Worm (Caenorhabditis elegans) whole organism, young adult: ENCODE data around the gene C27F2.9.

Source experiments
- ekl-4 ChIP-seq: fragments of 200-800 bp; sonication (Bioruptor generic); IDR thresholded peaks from 2 replicates; pipeline ENCODE4 v1.3.6; 2022; ENCODE audit warnings: missing genetic modification reagents, missing genetic modification characterization, missing compliant biosample characterization
- lag-1 ChIP-seq: fragments of 200-800 bp; sonication (Bioruptor generic); IDR thresholded peaks from 2 replicates; pipeline ENCODE4 v1.3.6; 2022; ENCODE audit warnings: missing genetic modification reagents, missing genetic modification characterization, missing compliant biosample characterization
- unc-62 ChIP-seq: fragments of 150-350 bp; optimal IDR thresholded peaks from 2 replicates; lab custom pipeline; 2014; ENCODE audit warnings: missing biosample characterization, missing genetic modification reagents, missing genetic modification characterization

DNA sequence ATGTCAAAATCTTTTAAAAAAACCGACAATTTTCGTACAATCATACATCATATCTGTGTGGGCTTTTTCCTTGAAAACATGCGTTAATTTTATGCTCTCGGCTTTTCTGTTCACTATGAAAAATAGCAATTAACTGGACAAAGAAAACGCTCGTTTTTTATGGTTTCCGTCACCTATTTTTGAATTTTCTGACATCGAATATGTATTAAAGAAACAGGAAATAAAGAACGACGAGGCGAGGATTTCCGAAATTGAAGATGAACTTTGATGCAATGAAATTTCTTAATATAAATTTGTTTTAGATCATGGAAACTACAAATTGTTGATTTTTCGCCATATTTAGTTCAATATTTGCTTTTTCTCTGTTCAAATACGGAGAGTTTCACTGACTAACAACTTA is 21.1 kb upstream of the C27F2.9 start:
- TF ChIP-seq ekl-4 (GFP tag; lab: Robert Waterston, UW) (no peak), lag-1 (no peak), unc-62 (GFP tag; lab: Kevin White, UChicago) (no peak)
